Worm (Caenorhabditis elegans) whole organism, mixed stage, embryonic: ENCODE measurements around the gene tebp-1.

Source experiments
- flh-1 ChIP-seq: fragments of 200-800 bp; sonication (Bioruptor generic); optimal IDR thresholded peaks from 2 replicates; lab custom pipeline; 2018; ENCODE audit warnings: mild to moderate bottlenecking, missing genetic modification characterization, moderate library complexity, missing compliant biosample characterization
- hlh-1 ChIP-seq: fragments of 150-350 bp; optimal IDR thresholded peaks from 2 replicates; lab custom pipeline; 2014; ENCODE audit warnings: missing biosample characterization, missing genetic modification reagents, missing genetic modification characterization
- lin-13 ChIP-seq: fragments of 150-350 bp; optimal IDR thresholded peaks from 2 replicates; lab custom pipeline; 2014; ENCODE audit warnings: missing biosample characterization, missing genetic modification characterization
- unc-62 ChIP-seq: fragments of 150-350 bp; optimal IDR thresholded peaks from 2 replicates; lab custom pipeline; 2014; ENCODE audit warnings: missing biosample characterization, missing genetic modification reagents, missing genetic modification characterization

DNA sequence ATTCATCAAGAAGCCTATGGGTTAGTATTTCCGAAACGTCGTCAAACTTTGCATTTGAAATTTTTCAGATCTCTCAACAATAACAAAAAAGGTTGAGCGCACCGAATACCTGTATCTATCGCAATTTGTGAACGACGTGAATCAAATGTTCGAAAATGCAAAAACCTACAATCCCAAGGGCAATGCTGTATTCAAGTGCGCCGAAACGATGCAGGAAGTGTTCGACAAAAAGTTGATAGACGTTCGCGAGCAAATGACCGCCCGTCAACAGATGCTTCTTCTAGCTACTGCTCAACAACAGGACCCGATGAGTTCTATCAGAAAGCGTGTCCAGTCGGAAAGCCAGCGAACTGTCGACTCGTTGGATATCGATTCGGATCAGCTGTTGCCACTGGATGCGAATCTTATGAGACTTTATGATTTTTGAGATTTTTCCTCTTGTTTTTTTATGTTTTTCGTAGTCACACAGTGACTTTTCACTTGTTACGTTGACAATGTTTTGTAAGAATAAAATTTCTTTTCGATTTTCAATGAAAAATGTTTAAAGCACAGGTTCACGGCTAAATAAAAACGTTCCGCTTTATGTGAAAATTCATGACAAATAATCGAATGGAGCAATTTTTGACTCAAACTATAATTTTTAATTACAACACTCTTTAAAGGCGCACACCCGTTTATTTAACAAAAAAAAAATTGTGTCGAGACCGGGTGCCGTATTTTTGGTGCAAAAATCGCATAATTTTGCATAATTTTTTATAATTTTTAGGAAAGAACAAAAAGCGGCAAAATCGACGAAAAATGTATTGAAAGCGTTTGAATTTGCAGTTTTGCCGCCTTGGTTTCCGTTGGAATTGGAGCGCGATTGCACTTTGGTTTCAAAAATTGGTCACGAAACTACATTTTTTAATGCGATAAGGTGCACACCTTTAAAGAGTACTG, 45.8 kb downstream of the tebp-1 start:
- no peak for TF ChIP-seq unc-62 (GFP tag; lab: Kevin White, UChicago)
- no peak for TF ChIP-seq hlh-1 (tag; lab: Kevin White, UChicago)
- TF ChIP-seq lin-13 (tag; lab: Kevin White, UChicago): no peak
- TF ChIP-seq flh-1 (GFP tag; lab: Kevin White, UChicago): no peak
